Worm (Caenorhabditis elegans): ENCODE measurements around the gene tbcb-1.

The tbcb-1 gene

DNA sequence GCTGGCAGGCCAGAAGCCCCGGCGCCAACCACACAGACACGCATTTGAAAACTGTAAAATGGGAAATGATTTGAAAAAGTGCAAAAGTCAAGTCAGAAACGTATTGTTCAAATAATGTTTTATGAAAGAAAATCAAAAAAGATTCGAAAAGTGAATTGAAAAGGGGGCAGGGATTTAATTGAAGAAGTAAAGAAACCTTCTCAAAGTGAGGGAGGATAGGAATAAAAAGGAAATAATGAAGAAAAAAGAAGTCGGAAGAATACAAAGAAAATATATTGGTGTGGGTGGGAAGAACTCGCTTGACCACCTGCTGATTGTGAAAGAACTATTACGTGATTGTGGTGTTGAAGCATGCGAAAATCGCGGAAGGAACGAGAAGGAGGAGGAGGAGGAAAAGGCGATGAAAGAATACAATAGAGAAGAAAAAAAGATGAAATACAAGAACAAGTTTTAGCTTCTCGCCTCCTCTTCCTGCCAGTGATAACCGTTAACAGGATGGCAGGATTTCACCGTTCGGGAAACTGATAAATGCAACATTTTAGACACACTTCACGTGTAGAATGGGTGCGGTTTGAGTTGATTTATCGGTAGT lies 14.8 kb downstream of the tbcb-1 start, which contains the start of gene fmo-4:
Gene fmo-4 (minus strand): TSS at position 51 of the 592 bp plus-strand sequence.
- TF ChIP-seq unc-39 (tag; optimal IDR thresholded peaks at IDR 0.05) = no peak
- no peak for TF ChIP-seq hlh-1 (tag; optimal IDR thresholded peaks at IDR 0.05)
- TF ChIP-seq lin-32 (GFP tag; optimal IDR thresholded peaks at IDR 0.05) = no peak
- no peak for TF ChIP-seq lin-13 (tag; optimal IDR thresholded peaks at IDR 0.05)
- TF ChIP-seq M03D4.4 (tag; optimal IDR thresholded peaks at IDR 0.05) = no peak
- TF ChIP-seq bed-3 (GFP tag; optimal IDR thresholded peaks at IDR 0.05) = no peak
- no peak for TF ChIP-seq unc-120 (tag; optimal IDR thresholded peaks at IDR 0.05; ENCODE audit: poor library complexity, severe bottlenecking)
- no peak for TF ChIP-seq snpc-4 (tag; optimal IDR thresholded peaks at IDR 0.05)
- no peak for TF ChIP-seq sem-2 (GFP tag; optimal IDR thresholded peaks at IDR 0.05)
- TF ChIP-seq mab-5 (tag; optimal IDR thresholded peaks at IDR 0.05) = no peak
- TF ChIP-seq nhr-237 (tag; optimal IDR thresholded peaks at IDR 0.05) = no peak
- no peak for TF ChIP-seq ceh-39 (tag; optimal IDR thresholded peaks at IDR 0.05)
- TF ChIP-seq zip-8 (tag; optimal IDR thresholded peaks at IDR 0.05) = no peak
- no peak for TF ChIP-seq nhr-12 (tag; optimal IDR thresholded peaks at IDR 0.05)
- TF ChIP-seq nhr-76 (tag; optimal IDR thresholded peaks at IDR 0.05) = no peak
- no peak for TF ChIP-seq sptf-1 (tag; optimal IDR thresholded peaks at IDR 0.05)
- no peak for TF ChIP-seq lsy-2 (tag; optimal IDR thresholded peaks at IDR 0.05)
- no peak for TF ChIP-seq nhr-28 (tag; optimal IDR thresholded peaks at IDR 0.05)

DNA sequence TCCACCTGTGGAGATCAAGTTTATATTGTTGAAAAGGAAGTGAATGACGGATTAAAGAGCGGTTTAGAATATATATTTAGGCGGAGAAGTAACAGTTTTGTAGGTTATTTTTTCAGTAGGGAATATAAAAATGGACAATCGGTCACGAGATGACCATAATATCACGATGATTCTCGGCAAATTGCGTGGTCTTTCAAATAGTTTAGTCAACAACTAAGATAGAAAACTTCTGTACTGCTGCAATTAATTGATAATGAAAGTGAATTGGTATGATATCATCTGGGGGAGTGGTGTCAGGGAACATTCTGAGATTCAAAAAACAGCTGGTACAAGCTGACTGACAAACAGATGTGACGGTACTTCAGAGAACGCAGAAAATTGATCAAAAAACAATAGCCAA lies 16.6 kb downstream of the tbcb-1 start:
- TF ChIP-seq M03D4.4 (tag; optimal IDR thresholded peaks at IDR 0.05) (no peak), ceh-43 (GFP tag; optimal IDR thresholded peaks at IDR 0.05) (no peak), hlh-1 (tag; optimal IDR thresholded peaks at IDR 0.05) (no peak), sptf-1 (tag; optimal IDR thresholded peaks at IDR 0.05) (no peak), elt-3 (tag; optimal IDR thresholded peaks at IDR 0.05) (no peak), elt-1 (tag; optimal IDR thresholded peaks at IDR 0.05; ENCODE audit: borderline replicate concordance, insufficient read depth) (no peak), ces-1 (GFP tag; optimal IDR thresholded peaks at IDR 0.05) (no peak), lsy-2 (tag; optimal IDR thresholded peaks at IDR 0.05) (no peak), mab-5 (tag; optimal IDR thresholded peaks at IDR 0.05) (no peak), ham-2 (GFP tag; optimal IDR thresholded peaks at IDR 0.05) (no peak), nhr-237 (tag; optimal IDR thresholded peaks at IDR 0.05) (no peak)

DNA sequence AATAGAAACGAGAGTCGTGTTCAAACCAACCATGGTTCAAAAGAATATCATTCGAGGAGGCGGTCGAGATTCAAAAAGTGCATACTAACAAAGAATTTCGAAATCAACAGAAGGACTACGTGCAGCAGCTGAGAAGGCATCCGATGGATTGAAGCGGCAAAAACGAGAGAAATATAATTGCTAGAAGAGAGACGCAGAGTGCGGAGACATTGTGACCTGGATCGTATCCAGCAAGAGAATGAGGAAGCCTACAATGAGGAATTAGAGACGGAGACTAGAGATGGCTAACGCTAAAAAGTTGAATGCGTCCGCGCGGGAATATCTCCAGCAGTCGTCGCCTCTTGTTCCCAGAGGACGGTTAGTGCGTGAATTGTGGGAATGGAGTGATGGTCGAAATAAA lies 17.9 kb downstream of the tbcb-1 start:
- TF ChIP-seq ham-2 (GFP tag; optimal IDR thresholded peaks at IDR 0.05) (peak; percentile 93), M03D4.4 (tag; optimal IDR thresholded peaks at IDR 0.05) (no peak)

DNA sequence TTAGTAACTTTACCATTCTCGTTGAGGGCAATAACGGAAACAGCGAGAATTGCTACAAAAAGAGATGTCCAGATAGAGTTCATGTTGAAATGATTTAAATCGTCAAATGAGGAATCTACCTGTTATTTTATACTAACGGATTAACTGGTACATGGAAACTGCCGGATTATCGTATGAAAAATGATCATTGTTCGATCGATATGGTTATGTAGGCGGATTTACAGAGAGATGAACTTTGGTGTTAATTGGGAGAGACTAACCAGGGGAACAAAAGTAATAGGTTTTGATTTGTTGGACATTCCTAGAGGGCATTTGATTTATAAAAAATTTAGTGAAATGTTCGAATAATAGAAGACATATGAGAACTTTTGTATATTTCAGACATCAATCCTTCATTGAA lies 19.9 kb downstream of the tbcb-1 start, which contains the start of gene spig-9:
Gene spig-9 (minus strand): TSS at position 101 of the 400 bp plus-strand sequence.
- no peak for TF ChIP-seq ces-1 (GFP tag; optimal IDR thresholded peaks at IDR 0.05)
- no peak for TF ChIP-seq mab-5 (tag; optimal IDR thresholded peaks at IDR 0.05)
- TF ChIP-seq ceh-39 (tag; optimal IDR thresholded peaks at IDR 0.05) = no peak
- TF ChIP-seq snpc-4 (tag; optimal IDR thresholded peaks at IDR 0.05) = no peak
- TF ChIP-seq nhr-237 (tag; optimal IDR thresholded peaks at IDR 0.05) = no peak
- no peak for TF ChIP-seq unc-62 (GFP tag; optimal IDR thresholded peaks at IDR 0.05)
- TF ChIP-seq ceh-43 (GFP tag; optimal IDR thresholded peaks at IDR 0.05) = no peak
- no peak for TF ChIP-seq nhr-2 (tag; optimal IDR thresholded peaks at IDR 0.05)
- TF ChIP-seq mep-1 (tag; optimal IDR thresholded peaks at IDR 0.05) = no peak
- no peak for TF ChIP-seq nhr-12 (tag; optimal IDR thresholded peaks at IDR 0.05)
- no peak for TF ChIP-seq pha-4 (tag; optimal IDR thresholded peaks at IDR 0.05)
- TF ChIP-seq tbx-8 (GFP tag; optimal IDR thresholded peaks at IDR 0.05) = no peak
- no peak for TF ChIP-seq flh-1 (GFP tag; optimal IDR thresholded peaks at IDR 0.05)

DNA sequence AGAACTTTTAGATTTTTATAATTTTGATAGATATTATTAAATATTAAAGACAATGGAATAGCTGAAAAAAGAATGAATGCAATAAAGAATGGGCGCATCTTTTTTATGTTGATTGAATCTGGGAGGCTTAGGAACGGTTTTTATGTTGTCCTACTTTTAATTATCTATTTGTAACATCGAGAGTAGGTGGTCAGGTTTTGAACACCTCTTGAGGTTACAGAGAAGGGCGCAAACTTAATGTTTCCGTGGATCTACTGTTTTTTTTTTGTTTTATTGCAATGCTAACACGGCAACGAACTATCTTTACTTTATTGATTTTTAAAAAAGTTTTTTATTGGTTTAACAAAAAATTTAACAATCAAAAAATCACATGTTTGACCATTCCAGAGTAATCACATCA lies 21.9 kb downstream of the tbcb-1 start, which contains the start of gene F53F4.7:
Gene F53F4.7 (minus strand): TSS at position 101 of the 400 bp plus-strand sequence.
- no peak for TF ChIP-seq lin-13 (tag; optimal IDR thresholded peaks at IDR 0.05)
- no peak for TF ChIP-seq ham-2 (GFP tag; optimal IDR thresholded peaks at IDR 0.05)
- TF ChIP-seq tbx-8 (GFP tag; optimal IDR thresholded peaks at IDR 0.05) = no peak
- no peak for TF ChIP-seq blmp-1 (tag; optimal IDR thresholded peaks at IDR 0.05)
- TF ChIP-seq ceh-43 (GFP tag; optimal IDR thresholded peaks at IDR 0.05) = no peak
- TF ChIP-seq hlh-1 (tag; optimal IDR thresholded peaks at IDR 0.05) = no peak
- no peak for TF ChIP-seq nhr-12 (tag; optimal IDR thresholded peaks at IDR 0.05)
- no peak for TF ChIP-seq lin-32 (GFP tag; optimal IDR thresholded peaks at IDR 0.05)
- TF ChIP-seq mab-5 (tag; optimal IDR thresholded peaks at IDR 0.05) = no peak
- TF ChIP-seq pha-4 (tag; optimal IDR thresholded peaks at IDR 0.05) = no peak
- no peak for TF ChIP-seq sptf-1 (tag; optimal IDR thresholded peaks at IDR 0.05)
- TF ChIP-seq ztf-11 (tag; optimal IDR thresholded peaks at IDR 0.05) = no peak
- TF ChIP-seq unc-62 (GFP tag; optimal IDR thresholded peaks at IDR 0.05) = no peak
- no peak for TF ChIP-seq unc-120 (tag; optimal IDR thresholded peaks at IDR 0.05; ENCODE audit: poor library complexity, severe bottlenecking)
- no peak for TF ChIP-seq nhr-28 (tag; optimal IDR thresholded peaks at IDR 0.05)
- no peak for TF ChIP-seq nhr-76 (tag; optimal IDR thresholded peaks at IDR 0.05)
- TF ChIP-seq bed-3 (GFP tag; optimal IDR thresholded peaks at IDR 0.05) = no peak
- TF ChIP-seq elt-3 (tag; optimal IDR thresholded peaks at IDR 0.05) = no peak
- no peak for TF ChIP-seq sem-2 (GFP tag; optimal IDR thresholded peaks at IDR 0.05)
- TF ChIP-seq cnd-1 (tag; optimal IDR thresholded peaks at IDR 0.05) = no peak

Data from whole organism, mixed stage, embryonic.